Fruit fly (Drosophila melanogaster) whole organism, embryonic: ENCODE data around the gene CG11986.

Experiments used
- Antp ChIP-seq: fragments of 200-800 bp; sonication (Bioruptor generic); optimal IDR thresholded peaks from 3 replicates; lab custom pipeline; 2016; ENCODE audit warnings: missing biosample characterization, missing genetic modification characterization
- CG10654 ChIP-seq: fragments of 200-800 bp; sonication (Bioruptor generic); optimal IDR thresholded peaks from 2 replicates; lab custom pipeline; 2016; ENCODE audit warnings: missing biosample characterization, missing genetic modification characterization
- CG12219 ChIP-seq: fragments of 200-800 bp; sonication (Bioruptor generic); optimal IDR thresholded peaks from 3 replicates; lab custom pipeline; 2018; ENCODE audit warnings: missing biosample characterization, mild to moderate bottlenecking, missing genetic modification characterization
- CG13296 ChIP-seq: fragments of 200-800 bp; sonication (Bioruptor generic); optimal IDR thresholded peaks from 3 replicates; lab custom pipeline; 2018; ENCODE audit warnings: missing biosample characterization, mild to moderate bottlenecking, missing genetic modification characterization
- CG15269 ChIP-seq: fragments of 200-800 bp; sonication (Bioruptor generic); optimal IDR thresholded peaks from 2 replicates; lab custom pipeline; 2018; ENCODE audit warnings: missing biosample characterization, mild to moderate bottlenecking, missing genetic modification characterization, moderate library complexity
- CG15479 ChIP-seq: fragments of 200-800 bp; sonication (Bioruptor generic); optimal IDR thresholded peaks from 3 replicates; lab custom pipeline; 2019; ENCODE audit warnings: missing biosample characterization, mild to moderate bottlenecking, missing genetic modification characterization, moderate library complexity
- CG15696 ChIP-seq: fragments of 200-800 bp; sonication (Bioruptor generic); optimal IDR thresholded peaks from 2 replicates; lab custom pipeline; 2019; ENCODE audit warnings: missing biosample characterization, mild to moderate bottlenecking, missing genetic modification characterization, moderate library complexity
- CG1647 ChIP-seq: fragments of 200-800 bp; sonication (Bioruptor generic); optimal IDR thresholded peaks from 3 replicates; lab custom pipeline; 2016; ENCODE audit warnings: missing biosample characterization, missing genetic modification characterization
- CG17385 ChIP-seq: fragments of 200-800 bp; sonication (Bioruptor generic); optimal IDR thresholded peaks from 3 replicates; lab custom pipeline; 2018; ENCODE audit warnings: missing biosample characterization, mild to moderate bottlenecking, missing genetic modification characterization
- CG3163 ChIP-seq: fragments of 200-800 bp; sonication (Bioruptor generic); optimal IDR thresholded peaks from 3 replicates; lab custom pipeline; 2016; ENCODE audit warnings: missing biosample characterization, missing genetic modification characterization
- CG4617 ChIP-seq: fragments of 200-800 bp; sonication (Bioruptor generic); optimal IDR thresholded peaks from 3 replicates; lab custom pipeline; 2016; ENCODE audit warnings: missing biosample characterization, missing genetic modification characterization, borderline replicate concordance
- CG7372 ChIP-seq: fragments of 200-800 bp; sonication (Bioruptor generic); IDR thresholded peaks from 2 replicates; pipeline ENCODE4 v1.3.6; 2022; ENCODE audit warnings: missing biosample characterization, missing genetic modification characterization
- CG7556 ChIP-seq: fragments of 200-800 bp; sonication (Bioruptor generic); optimal IDR thresholded peaks from 2 replicates; lab custom pipeline; 2017; ENCODE audit warnings: missing biosample characterization, mild to moderate bottlenecking, missing genetic modification characterization
- CG7987 ChIP-seq: fragments of 200-800 bp; sonication (Bioruptor generic); optimal IDR thresholded peaks from 2 replicates; lab custom pipeline; 2018; ENCODE audit warnings: missing biosample characterization, mild to moderate bottlenecking, missing genetic modification characterization, moderate library complexity
- CG8089 ChIP-seq: fragments of 200-800 bp; sonication (Bioruptor generic); optimal IDR thresholded peaks from 3 replicates; lab custom pipeline; 2016; ENCODE audit warnings: missing biosample characterization, missing genetic modification characterization
- CG9609 ChIP-seq: fragments of 200-800 bp; sonication (Bioruptor generic); optimal IDR thresholded peaks from 3 replicates; lab custom pipeline; 2016; ENCODE audit warnings: missing biosample characterization, missing genetic modification characterization
- D19A ChIP-seq: fragments of 200-800 bp; optimal IDR thresholded peaks from 3 replicates; lab custom pipeline; 2019; ENCODE audit warnings: missing biosample characterization, mild to moderate bottlenecking, missing genetic modification characterization, moderate library complexity
- Dad ChIP-seq: fragments of 200-800 bp; sonication (Bioruptor generic); optimal IDR thresholded peaks from 3 replicates; lab custom pipeline; 2016; ENCODE audit warnings: missing biosample characterization, missing genetic modification characterization
- Dek ChIP-seq: fragments of 200-800 bp; sonication (Bioruptor generic); optimal IDR thresholded peaks from 3 replicates; lab custom pipeline; 2019; ENCODE audit warnings: missing biosample characterization, mild to moderate bottlenecking, missing genetic modification characterization, moderate library complexity
- Dip3 ChIP-seq: fragments of 200-800 bp; sonication (Bioruptor generic); optimal IDR thresholded peaks from 3 replicates; lab custom pipeline; 2016; ENCODE audit warnings: missing biosample characterization, missing genetic modification characterization
- Elba2 ChIP-seq: fragments of 200-800 bp; sonication (Bioruptor generic); optimal IDR thresholded peaks from 3 replicates; lab custom pipeline; 2016; ENCODE audit warnings: missing biosample characterization, missing genetic modification characterization
- GATAe ChIP-seq: fragments of 200-800 bp; sonication (Bioruptor generic); conservative IDR thresholded peaks from 2 replicates; pipeline ENCODE4 v1.3.6; 2022; ENCODE audit warnings: missing biosample characterization, missing genetic modification characterization
- Gug ChIP-seq: fragments of 200-800 bp; sonication (Bioruptor generic); IDR thresholded peaks from 4 replicates; pipeline ENCODE4 v1.3.6; 2022; ENCODE audit warnings: missing biosample characterization, missing genetic modification characterization
- HLHmδ ChIP-seq: fragments of 200-800 bp; sonication (Bioruptor generic); optimal IDR thresholded peaks from 2 replicates; lab custom pipeline; 2018; ENCODE audit warnings: missing biosample characterization, mild to moderate bottlenecking, missing genetic modification characterization, moderate library complexity
- Hand ChIP-seq: fragments of 200-800 bp; sonication (Bioruptor generic); optimal IDR thresholded peaks from 2 replicates; lab custom pipeline; 2017; ENCODE audit warnings: mild to moderate bottlenecking, missing biosample characterization, missing genetic modification reagents, missing genetic modification characterization
- HmgD ChIP-seq: fragments of 200-800 bp; sonication (Bioruptor generic); optimal IDR thresholded peaks from 3 replicates; lab custom pipeline; 2016; ENCODE audit warnings: missing biosample characterization, missing genetic modification characterization
- Hr51 ChIP-seq, 2 experiments: fragments of 200-800 bp; sonication (Bioruptor generic); optimal IDR thresholded peaks; 2 replicates in 1 of 2; 3 replicates in 1 of 2; lab custom pipeline; 2016 to 2018; ENCODE audit warnings: missing biosample characterization in 2 of 2, missing genetic modification characterization in 2 of 2, mild to moderate bottlenecking in 1 of 2, moderate library complexity in 1 of 2
- Meics ChIP-seq: fragments of 200-800 bp; sonication (Bioruptor generic); optimal IDR thresholded peaks from 2 replicates; lab custom pipeline; 2017; ENCODE audit warnings: missing biosample characterization, mild to moderate bottlenecking, missing genetic modification characterization
- Mes4 ChIP-seq: fragments of 200-800 bp; sonication (Bioruptor generic); optimal IDR thresholded peaks from 2 replicates; lab custom pipeline; 2016; ENCODE audit warnings: missing biosample characterization, missing genetic modification characterization
- NC2β ChIP-seq: fragments of 200-800 bp; sonication (Bioruptor generic); optimal IDR thresholded peaks from 2 replicates; lab custom pipeline; 2016; ENCODE audit warnings: missing biosample characterization, missing genetic modification characterization
- NfI ChIP-seq: fragments of 200-800 bp; sonication (Bioruptor generic); optimal IDR thresholded peaks from 3 replicates; lab custom pipeline; 2018; ENCODE audit warnings: missing biosample characterization, mild to moderate bottlenecking, missing genetic modification characterization, moderate library complexity
- Poxn ChIP-seq: fragments of 200-800 bp; sonication (Bioruptor generic); IDR thresholded peaks from 2 replicates; pipeline ENCODE4 v1.3.6; 2022; ENCODE audit warnings: missing biosample characterization, missing genetic modification characterization
- Rx ChIP-seq: fragments of 200-800 bp; sonication (Bioruptor generic); IDR thresholded peaks from 2 replicates; pipeline ENCODE4 v1.3.6; 2022; ENCODE audit warnings: missing biosample characterization, missing genetic modification characterization
- Side ChIP-seq: fragments of 200-800 bp; sonication (Bioruptor generic); optimal IDR thresholded peaks from 2 replicates; lab custom pipeline; 2016; ENCODE audit warnings: missing biosample characterization, missing genetic modification characterization
- Six4 ChIP-seq: fragments of 200-800 bp; sonication (Bioruptor generic); optimal IDR thresholded peaks from 2 replicates; lab custom pipeline; 2016; ENCODE audit warnings: missing biosample characterization, missing genetic modification characterization
- Xbp1 ChIP-seq: fragments of 200-800 bp; sonication (Bioruptor generic); optimal IDR thresholded peaks from 3 replicates; lab custom pipeline; 2016; ENCODE audit warnings: missing biosample characterization, mild to moderate bottlenecking, missing genetic modification characterization
- abd-A ChIP-seq: fragments of 200-800 bp; sonication (Bioruptor generic); optimal IDR thresholded peaks from 3 replicates; lab custom pipeline; 2019; ENCODE audit warnings: missing biosample characterization, mild to moderate bottlenecking, missing genetic modification characterization, moderate library complexity
- bsh ChIP-seq, 2 experiments: fragments of 200-800 bp; sonication (Bioruptor generic); optimal IDR thresholded peaks; 2 replicates each; lab custom pipeline; 2017 to 2018; ENCODE audit warnings: mild to moderate bottlenecking in 2 of 2, missing biosample characterization in 2 of 2, missing genetic modification characterization in 2 of 2, moderate library complexity in 1 of 2
- caup ChIP-seq: fragments of 200-800 bp; sonication (Bioruptor generic); optimal IDR thresholded peaks from 3 replicates; lab custom pipeline; 2017; ENCODE audit warnings: missing biosample characterization, mild to moderate bottlenecking, missing genetic modification characterization, moderate library complexity; ENCODE audit not compliant: severe bottlenecking
- eyg ChIP-seq: fragments of 200-800 bp; sonication (Bioruptor generic); optimal IDR thresholded peaks from 3 replicates; lab custom pipeline; 2016; ENCODE audit warnings: missing biosample characterization, missing genetic modification characterization
- gcm ChIP-seq: fragments of 200-800 bp; sonication (Bioruptor generic); optimal IDR thresholded peaks from 2 replicates; lab custom pipeline; 2019; ENCODE audit warnings: missing biosample characterization, mild to moderate bottlenecking, missing genetic modification characterization, moderate library complexity
- jumu ChIP-seq: fragments of 200-800 bp; sonication (Bioruptor generic); optimal IDR thresholded peaks from 3 replicates; lab custom pipeline; 2016; ENCODE audit warnings: missing biosample characterization, missing genetic modification characterization
- lbe ChIP-seq: fragments of 200-800 bp; sonication (Bioruptor generic); optimal IDR thresholded peaks from 2 replicates; lab custom pipeline; 2016; ENCODE audit warnings: missing biosample characterization, mild to moderate bottlenecking, missing genetic modification characterization
- nau ChIP-seq: fragments of 200-800 bp; sonication (Bioruptor generic); optimal IDR thresholded peaks from 3 replicates; lab custom pipeline; 2017; ENCODE audit warnings: missing biosample characterization, mild to moderate bottlenecking, missing genetic modification characterization, missing genetic modification reagents
- nom ChIP-seq: fragments of 200-800 bp; sonication (Bioruptor generic); optimal IDR thresholded peaks from 2 replicates; lab custom pipeline; 2017; ENCODE audit warnings: missing biosample characterization, missing genetic modification characterization, mild to moderate bottlenecking, moderate library complexity, missing genetic modification reagents
- pb ChIP-seq: fragments of 200-800 bp; sonication (Bioruptor generic); optimal IDR thresholded peaks from 3 replicates; lab custom pipeline; 2016; ENCODE audit warnings: missing biosample characterization, missing genetic modification characterization
- sens ChIP-seq: fragments of 200-800 bp; sonication (Bioruptor generic); peaks from one replicate; lab custom pipeline; 2016; ENCODE audit warnings: missing biosample characterization, missing genetic modification characterization
- sug ChIP-seq: fragments of 200-800 bp; optimal IDR thresholded peaks from 2 replicates; lab custom pipeline; 2019; ENCODE audit warnings: missing biosample characterization, mild to moderate bottlenecking, missing genetic modification characterization, moderate library complexity
- trem ChIP-seq: fragments of 200-800 bp; optimal IDR thresholded peaks from 3 replicates; lab custom pipeline; 2019; ENCODE audit warnings: missing biosample characterization, mild to moderate bottlenecking, missing genetic modification characterization, moderate library complexity
- usp ChIP-seq: fragments of >200 bp; optimal IDR thresholded peaks from 2 replicates; lab custom pipeline; 2017; ENCODE audit warnings: missing biosample characterization, missing genetic modification characterization
- wek ChIP-seq: fragments of 200-800 bp; sonication (Bioruptor generic); optimal IDR thresholded peaks from 3 replicates; lab custom pipeline; 2018; ENCODE audit warnings: missing biosample characterization, mild to moderate bottlenecking, missing genetic modification characterization, moderate library complexity

The CG11986 gene

DNA sequence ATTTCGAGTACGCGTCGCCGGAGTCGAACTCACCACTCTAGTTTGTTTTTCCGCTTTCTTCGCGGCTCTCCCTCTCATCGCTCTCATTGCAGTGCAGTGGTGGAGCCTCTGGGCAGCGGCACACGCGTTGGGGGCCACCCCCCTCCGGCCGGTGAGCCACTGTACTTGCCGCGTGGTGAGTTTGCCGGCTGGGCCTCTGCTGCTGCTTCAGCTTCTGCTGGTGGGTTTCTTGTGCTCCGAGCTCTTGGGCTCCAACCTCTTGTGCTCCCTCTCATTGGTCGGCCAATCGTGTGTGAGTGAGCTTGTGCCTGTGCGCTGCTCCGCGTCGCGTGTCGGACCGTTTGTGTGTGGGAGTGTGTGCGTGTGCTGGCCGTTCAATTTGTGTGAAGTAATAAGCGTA lies 37.8 kb downstream of the CG11986 start (continued):
- TF ChIP-seq sug (peak; percentile 93), Antp (GFP tag; lab: Kevin White, UChicago) (peak; percentile 87), sens (peak; percentile 88), CG15479 (GFP tag; lab: Kevin White, UChicago) (no peak), trem (peak; percentile 24), nau (GFP tag; lab: Kevin White, UChicago) (peak; percentile 62), CG9609 (GFP tag; lab: Kevin White, UChicago) (peak; percentile 54), eyg (GFP tag; lab: Kevin White, UChicago) (peak; percentile 46), NC2β (peak; percentile 39), D19A (tag; lab: Kevin White, UChicago) (peak; percentile 28), GATAe (GFP tag; lab: Robert Waterston, UW) (no peak), CG12219 (GFP tag; lab: Kevin White, UChicago) (peak; percentile 50), wek (GFP tag; lab: Kevin White, UChicago) (peak; percentile 51), Poxn (GFP tag; lab: Robert Waterston, UW) (no peak), lbe (GFP tag; lab: Kevin White, UChicago) (peak; percentile 64), nom (GFP tag; lab: Kevin White, UChicago) (peak; percentile 94), jumu (peak; percentile 73), CG7372 (GFP tag; lab: Robert Waterston, UW) (no peak), gcm (GFP tag; lab: Kevin White, UChicago) (peak; percentile 67), NfI (GFP tag; lab: Kevin White, UChicago) (peak; percentile 31), CG4617 (GFP tag; lab: Kevin White, UChicago) (no peak), CG13296 (GFP tag; lab: Kevin White, UChicago) (peak; percentile 25), Elba2 (GFP tag; lab: Kevin White, UChicago) (no peak), Six4 (peak; percentile 7), CG1647 (GFP tag; lab: Kevin White, UChicago) (peak; percentile 57), CG8089 (GFP tag; lab: Kevin White, UChicago) (peak; percentile 52), Hand (GFP tag; lab: Kevin White, UChicago) (peak; percentile 72), Xbp1 (GFP tag; lab: Kevin White, UChicago) (peak; percentile 38), CG3163 (GFP tag; lab: Kevin White, UChicago) (peak; percentile 79), Side (peak; percentile 71), caup (GFP tag; lab: Kevin White, UChicago) (peak; percentile 82), HmgD (GFP tag; lab: Kevin White, UChicago) (peak; percentile 80), usp (GFP tag; lab: Kevin White, UChicago) (no peak), Mes4 (peak; percentile 66), bsh (GFP tag; optimal IDR thresholded peaks at IDR 0.05; lab: Kevin White, UChicago) (peak; percentile 51 to 66), HLHmδ (GFP tag; lab: Kevin White, UChicago) (peak; percentile 92), Dip3 (peak; percentile 66), CG7987 (GFP tag; lab: Kevin White, UChicago) (peak; percentile 64), Dek (peak; percentile 72), CG10654 (GFP tag; lab: Kevin White, UChicago) (no peak), CG7556 (GFP tag; lab: Kevin White, UChicago) (peak; percentile 28), Dad (GFP tag; lab: Kevin White, UChicago) (peak; percentile 28), Hr51 (GFP tag; optimal IDR thresholded peaks at IDR 0.05; lab: Kevin White, UChicago) (peak; percentile 19 to 64), CG17385 (GFP tag; lab: Kevin White, UChicago) (peak; percentile 49), pb (GFP tag; lab: Kevin White, UChicago) (peak; percentile 76), Rx (GFP tag; lab: Robert Waterston, UW) (no peak), CG15269 (tag; lab: Kevin White, UChicago) (peak; percentile 46), Meics (GFP tag; lab: Kevin White, UChicago) (peak; percentile 64), Gug (peak; percentile 89), CG15696 (tag; lab: Kevin White, UChicago) (no peak), abd-A (peak; percentile 86)
